Worm (Caenorhabditis elegans) whole organism, L1 larva: ENCODE measurements around the gene K09A9.6.

ENCODE experiments used
- C04F5.9 ChIP-seq: sonication (generic microtip); optimal IDR thresholded peaks from 2 replicates; lab custom pipeline; 2016; ENCODE audit warnings: missing genetic modification characterization, missing compliant biosample characterization
- C16A3.4 ChIP-seq: fragments of 150-350 bp; optimal IDR thresholded peaks from 2 replicates; lab custom pipeline; 2014; ENCODE audit warnings: missing biosample characterization, missing genetic modification characterization
- blmp-1 ChIP-seq: fragments of 150-350 bp; optimal IDR thresholded peaks from 2 replicates; lab custom pipeline; 2014; ENCODE audit warnings: missing biosample characterization, missing genetic modification characterization
- ceh-8 ChIP-seq: fragments of 200-800 bp; sonication (Bioruptor generic); optimal IDR thresholded peaks from 2 replicates; lab custom pipeline; 2018; ENCODE audit warnings: mild to moderate bottlenecking, missing genetic modification characterization, moderate library complexity, missing compliant biosample characterization
- ceh-82 ChIP-seq, 3 experiments: fragments of 150-350 bp in 1 of 3; sonication (generic microtip) in 2 of 3; optimal IDR thresholded peaks; 2 replicates each; lab custom pipeline; 2014 to 2017; ENCODE audit warnings: missing biosample characterization in 3 of 3, missing genetic modification characterization in 3 of 3
- ceh-90 ChIP-seq: sonication (generic microtip); optimal IDR thresholded peaks from 2 replicates; lab custom pipeline; 2016; ENCODE audit warnings: missing genetic modification characterization, missing compliant biosample characterization
- dpl-1 ChIP-seq, 3 experiments: fragments of 150-350 bp in 2 of 3; sonication (generic microtip) in 1 of 3; optimal IDR thresholded peaks; 2 replicates each; lab custom pipeline; 2014 to 2017; ENCODE audit warnings: missing biosample characterization in 3 of 3, missing genetic modification characterization in 3 of 3, missing genetic modification reagents in 3 of 3
- dsc-1 ChIP-seq: sonication (generic microtip); optimal IDR thresholded peaks from 2 replicates; lab custom pipeline; 2016; ENCODE audit warnings: mild to moderate bottlenecking, missing genetic modification characterization, missing compliant biosample characterization
- efl-1 ChIP-seq, 4 experiments: fragments of 150-350 bp; optimal IDR thresholded peaks in 3 of 4; peaks in 1 of 4; 1 replicate in 1 of 4; 2 replicates in 3 of 4; lab custom pipeline; 2014; ENCODE audit warnings: missing biosample characterization in 2 of 4, missing genetic modification characterization in 2 of 4, missing genetic modification reagents in 2 of 4
- elt-3 ChIP-seq, 6 experiments: fragments of 150-350 bp in 1 of 6; sonication (generic microtip); optimal IDR thresholded peaks; 2 replicates each; lab custom pipeline; 2017 to 2018; ENCODE audit warnings: missing biosample characterization in 6 of 6, missing genetic modification characterization in 6 of 6, inconsistent platforms in 1 of 6
- fkh-10 ChIP-seq: sonication (generic microtip); optimal IDR thresholded peaks from 2 replicates; lab custom pipeline; 2017; ENCODE audit warnings: missing biosample characterization, missing genetic modification reagents, missing genetic modification characterization
- fkh-4 ChIP-seq: sonication (generic microtip); optimal IDR thresholded peaks from 2 replicates; lab custom pipeline; 2016; ENCODE audit warnings: missing compliant biosample characterization, missing genetic modification characterization, borderline replicate concordance
- hlh-4 ChIP-seq: sonication (generic microtip); optimal IDR thresholded peaks from 2 replicates; lab custom pipeline; 2016; ENCODE audit warnings: mild to moderate bottlenecking, missing genetic modification characterization, missing compliant biosample characterization
- hpl-2 ChIP-seq: fragments of 150-350 bp; optimal IDR thresholded peaks from 2 replicates; lab custom pipeline; 2014; ENCODE audit warnings: missing biosample characterization, missing genetic modification reagents, missing genetic modification characterization
- jun-1 ChIP-seq: fragments of 150-350 bp; optimal IDR thresholded peaks from 2 replicates; lab custom pipeline; 2014; ENCODE audit warnings: missing biosample characterization, missing genetic modification reagents, missing genetic modification characterization
- lin-13 ChIP-seq: fragments of 150-350 bp; optimal IDR thresholded peaks from 2 replicates; lab custom pipeline; 2014; ENCODE audit warnings: missing biosample characterization, missing genetic modification reagents, missing genetic modification characterization
- lin-14 ChIP-seq: fragments of 200-800 bp; sonication (Bioruptor generic); optimal IDR thresholded peaks from 2 replicates; lab custom pipeline; 2018; ENCODE audit warnings: mild to moderate bottlenecking, missing genetic modification characterization, moderate library complexity, missing compliant biosample characterization
- lin-15B ChIP-seq: fragments of 150-350 bp; sonication (generic microtip); optimal IDR thresholded peaks from 3 replicates; lab custom pipeline; 2014; ENCODE audit warnings: missing biosample characterization, missing genetic modification characterization
- lin-35 ChIP-seq, 2 experiments: fragments of 150-350 bp; optimal IDR thresholded peaks; 2 replicates each; lab custom pipeline; 2014; ENCODE audit warnings: missing biosample characterization in 2 of 2, missing genetic modification characterization in 2 of 2, missing genetic modification reagents in 2 of 2
- lir-3 ChIP-seq: sonication (generic microtip); optimal IDR thresholded peaks from 2 replicates; lab custom pipeline; 2016; ENCODE audit warnings: mild to moderate bottlenecking, missing genetic modification characterization, moderate library complexity, missing compliant biosample characterization; ENCODE audit not compliant: poor library complexity
- lsy-2 ChIP-seq, 2 experiments: fragments of 150-350 bp; optimal IDR thresholded peaks; 2 replicates each; lab custom pipeline; 2014; ENCODE audit warnings: missing biosample characterization in 2 of 2, missing genetic modification characterization in 2 of 2
- mep-1 ChIP-seq: fragments of 150-350 bp; optimal IDR thresholded peaks from 2 replicates; lab custom pipeline; 2014; ENCODE audit warnings: missing biosample characterization, missing genetic modification characterization
- nhr-12 ChIP-seq: sonication (generic microtip); optimal IDR thresholded peaks from 2 replicates; lab custom pipeline; 2017; ENCODE audit warnings: missing biosample characterization, missing genetic modification characterization
- nhr-19 ChIP-seq: fragments of 200-800 bp; sonication (Bioruptor generic); conservative IDR thresholded peaks from 2 replicates; pipeline ENCODE4 v1.3.6; 2022; ENCODE audit warnings: missing genetic modification characterization, missing compliant biosample characterization
- nhr-20 ChIP-seq: sonication (generic microtip); optimal IDR thresholded peaks from 2 replicates; lab custom pipeline; 2016; ENCODE audit warnings: mild to moderate bottlenecking, missing genetic modification characterization, missing compliant biosample characterization
- nhr-71 ChIP-seq: sonication (generic microtip); optimal IDR thresholded peaks from 2 replicates; lab custom pipeline; 2016; ENCODE audit warnings: mild to moderate bottlenecking, missing genetic modification characterization, moderate library complexity, missing compliant biosample characterization
- nhr-76 ChIP-seq: sonication (generic microtip); optimal IDR thresholded peaks from 2 replicates; lab custom pipeline; 2017; ENCODE audit warnings: missing biosample characterization, missing genetic modification characterization
- nhr-90 ChIP-seq: sonication (generic microtip); optimal IDR thresholded peaks from 2 replicates; lab custom pipeline; 2016; ENCODE audit warnings: mild to moderate bottlenecking, missing genetic modification characterization, missing compliant biosample characterization; ENCODE audit not compliant: poor library complexity
- pag-3 ChIP-seq: sonication (generic microtip); optimal IDR thresholded peaks from 2 replicates; lab custom pipeline; 2017; ENCODE audit warnings: missing genetic modification characterization, mild to moderate bottlenecking, missing compliant biosample characterization, antibody characterized with exemption, borderline replicate concordance; ENCODE audit not compliant: insufficient read depth
- rnt-1 ChIP-seq: sonication (generic microtip); optimal IDR thresholded peaks from 2 replicates; lab custom pipeline; 2016; ENCODE audit warnings: mild to moderate bottlenecking, missing genetic modification characterization, moderate library complexity, missing compliant biosample characterization
- snu-23 ChIP-seq: sonication (generic microtip); optimal IDR thresholded peaks from 2 replicates; lab custom pipeline; 2016; ENCODE audit warnings: missing genetic modification characterization, missing compliant biosample characterization
- sox-4 ChIP-seq: sonication (generic microtip); optimal IDR thresholded peaks from 2 replicates; lab custom pipeline; 2016; ENCODE audit warnings: missing genetic modification characterization, missing compliant biosample characterization
- swsn-7 ChIP-seq: sonication (generic microtip); optimal IDR thresholded peaks from 2 replicates; lab custom pipeline; 2016; ENCODE audit warnings: missing genetic modification characterization, missing compliant biosample characterization
- tbx-2 ChIP-seq: sonication (generic microtip); optimal IDR thresholded peaks from 2 replicates; lab custom pipeline; 2016; ENCODE audit warnings: missing genetic modification characterization, missing compliant biosample characterization
- unc-130 ChIP-seq: fragments of 150-350 bp; optimal IDR thresholded peaks from 2 replicates; lab custom pipeline; 2017; ENCODE audit warnings: missing biosample characterization, missing genetic modification characterization, inconsistent platforms
- unc-30 ChIP-seq: sonication (generic microtip); optimal IDR thresholded peaks from 2 replicates; lab custom pipeline; 2017; ENCODE audit warnings: missing biosample characterization, missing genetic modification characterization
- unc-62 ChIP-seq: fragments of 150-350 bp; optimal IDR thresholded peaks from 2 replicates; lab custom pipeline; 2014; ENCODE audit warnings: missing biosample characterization, missing genetic modification reagents, missing genetic modification characterization
- unc-86 ChIP-seq: sonication (generic microtip); optimal IDR thresholded peaks from 2 replicates; lab custom pipeline; 2016; ENCODE audit warnings: missing genetic modification characterization, missing compliant biosample characterization
- xbp-1 ChIP-seq: sonication (generic microtip); optimal IDR thresholded peaks from 2 replicates; lab custom pipeline; 2016; ENCODE audit warnings: missing genetic modification characterization, missing compliant biosample characterization
- ztf-11 ChIP-seq, 2 experiments: sonication (generic microtip); optimal IDR thresholded peaks; 2 replicates each; lab custom pipeline; 2016 to 2017; ENCODE audit warnings: missing genetic modification characterization in 2 of 2, missing biosample characterization in 1 of 2, missing compliant biosample characterization in 1 of 2

The K09A9.6 gene

ce11 chrX:15567986-15568940 lies 8.8 kb upstream of the K09A9.6 start, which contains the start of gene dyn-1 (continued):
- peak; percentile 81 for TF ChIP-seq nhr-90
- peak; percentile 77 for TF ChIP-seq lir-3 (tag; lab: Kevin White, UChicago)
- TF ChIP-seq tbx-2 (tag; lab: Kevin White, UChicago): peak; percentile 69
- TF ChIP-seq lin-35 (GFP tag; optimal IDR thresholded peaks at IDR 0.05; lab: Kevin White, UChicago): peak; percentile 58 to 80
- TF ChIP-seq swsn-7 (tag; lab: Kevin White, UChicago): peak; percentile 70
- peak; percentile 0 for TF ChIP-seq unc-86 (tag; lab: Kevin White, UChicago)
- peak; percentile 62 to 72 for TF ChIP-seq lsy-2 (tag; optimal IDR thresholded peaks at IDR 0.05; lab: Kevin White, UChicago)
- TF ChIP-seq C16A3.4 (tag; lab: Kevin White, UChicago): peak; percentile 73
- TF ChIP-seq ztf-11 (tag; optimal IDR thresholded peaks at IDR 0.05; lab: Kevin White, UChicago): peak in 1 of 2 experiments; percentile 5
- peak; percentile 51 for TF ChIP-seq C04F5.9 (tag; lab: Kevin White, UChicago)
- TF ChIP-seq dpl-1 (GFP tag; optimal IDR thresholded peaks at IDR 0.05; lab: Kevin White, UChicago): peak; percentile 1 to 66 (median 46)
- TF ChIP-seq lin-14: peak; percentile 88
- no peak for TF ChIP-seq unc-62 (GFP tag; lab: Kevin White, UChicago)
- TF ChIP-seq lin-15B (tag; lab: Kevin White, UChicago): peak; percentile 6
- TF ChIP-seq nhr-71 (tag; lab: Kevin White, UChicago): peak; percentile 86
- TF ChIP-seq pag-3 (tag; lab: Kevin White, UChicago): peak; percentile 77
- peak; percentile 71 for TF ChIP-seq lin-13 (GFP tag; lab: Kevin White, UChicago)
- peak; percentile 39 for TF ChIP-seq jun-1 (tag; lab: Kevin White, UChicago)
- TF ChIP-seq dsc-1 (tag; lab: Kevin White, UChicago): peak; percentile 58
- TF ChIP-seq mep-1 (tag; lab: Kevin White, UChicago): peak; percentile 71
- peak in 2 of 3 experiments; percentile 33 to 58 for TF ChIP-seq ceh-82 (tag; optimal IDR thresholded peaks at IDR 0.05; lab: Kevin White, UChicago)
- peak; percentile 38 to 41 for TF ChIP-seq efl-1 (optimal IDR thresholded peaks at IDR 0.05; lab: Kevin White, UChicago)
- peak; percentile 17 to 86 for TF ChIP-seq efl-1 (GFP tag; optimal IDR thresholded peaks at IDR 0.05 in 1 of 2; lab: Kevin White, UChicago)
- TF ChIP-seq fkh-4 (tag; lab: Kevin White, UChicago): no peak
- TF ChIP-seq hlh-4: no peak
- peak in 1 of 6 experiments; percentile 35 for TF ChIP-seq elt-3 (tag; optimal IDR thresholded peaks at IDR 0.05; lab: Kevin White, UChicago)
- peak; percentile 47 for TF ChIP-seq xbp-1 (tag; lab: Kevin White, UChicago)

- TF ChIP-seq dsc-1 (tag; lab: Kevin White, UChicago) (no peak), jun-1 (tag; lab: Kevin White, UChicago) (no peak), blmp-1 (no peak), efl-1 (optimal IDR thresholded peaks at IDR 0.05; lab: Kevin White, UChicago) (no peak), efl-1 (GFP tag; optimal IDR thresholded peaks at IDR 0.05 in 1 of 2; lab: Kevin White, UChicago) (peak in 1 of 2 experiments; percentile 81), fkh-10 (GFP tag; lab: Kevin White, UChicago) (no peak)
Measured at ce11 chrX:15569633-15570032, 7.4 kb upstream of the K09A9.6 start.

ce11 chrX:15572021-15572420 lies 5.0 kb upstream of the K09A9.6 start:
- TF ChIP-seq pag-3 (tag; lab: Kevin White, UChicago) (no peak), lir-3 (tag; lab: Kevin White, UChicago) (no peak), ceh-90 (no peak), unc-62 (GFP tag; lab: Kevin White, UChicago) (no peak), ceh-8 (GFP tag; lab: Kevin White, UChicago) (peak; percentile 36), nhr-12 (tag; lab: Kevin White, UChicago) (no peak)

ce11 chrX:15575460-15575859 lies 1.6 kb upstream of the K09A9.6 start:
- TF ChIP-seq lin-15B (tag; lab: Kevin White, UChicago) (no peak), swsn-7 (tag; lab: Kevin White, UChicago) (no peak), unc-30 (tag; lab: Kevin White, UChicago) (no peak), unc-130 (tag; lab: Kevin White, UChicago) (peak; percentile 56), nhr-19 (GFP tag; lab: Robert Waterston, UW) (peak; percentile 31; the same call in 1 of the 2 replicates), lin-14 (peak; percentile 37), nhr-90 (no peak), nhr-71 (tag; lab: Kevin White, UChicago) (peak; percentile 58), hpl-2 (GFP tag; lab: Kevin White, UChicago) (no peak), pag-3 (tag; lab: Kevin White, UChicago) (peak; percentile 98), nhr-20 (tag; lab: Kevin White, UChicago) (peak; percentile 37), nhr-76 (no peak), sox-4 (tag; lab: Kevin White, UChicago) (no peak), snu-23 (peak; percentile 23), rnt-1 (tag; lab: Kevin White, UChicago) (peak; percentile 71), lsy-2 (tag; optimal IDR thresholded peaks at IDR 0.05; lab: Kevin White, UChicago) (peak in 1 of 2 experiments; percentile 23)
